Worm (Caenorhabditis elegans) whole organism, L1 larva: ENCODE measurements around the gene tbc-10.

Source experiments
- C16A3.4 ChIP-seq: fragments of 150-350 bp; optimal IDR thresholded peaks from 2 replicates; lab custom pipeline; 2014; ENCODE audit warnings: missing biosample characterization, missing genetic modification characterization
- C34B4.2 ChIP-seq: sonication (generic microtip); optimal IDR thresholded peaks from 2 replicates; lab custom pipeline; 2017; ENCODE audit warnings: mild to moderate bottlenecking, missing genetic modification characterization, missing compliant biosample characterization
- F16B12.6 ChIP-seq: fragments of 150-350 bp; optimal IDR thresholded peaks from 2 replicates; lab custom pipeline; 2014; ENCODE audit warnings: missing biosample characterization, missing genetic modification characterization
- blmp-1 ChIP-seq: fragments of 150-350 bp; optimal IDR thresholded peaks from 2 replicates; lab custom pipeline; 2014; ENCODE audit warnings: missing biosample characterization, missing genetic modification characterization
- ceh-63 ChIP-seq: fragments of 200-800 bp; sonication (Bioruptor generic); optimal IDR thresholded peaks from 2 replicates; lab custom pipeline; 2018; ENCODE audit warnings: mild to moderate bottlenecking, missing genetic modification characterization, missing compliant biosample characterization
- ceh-82 ChIP-seq, 3 experiments: fragments of 150-350 bp in 1 of 3; sonication (generic microtip) in 2 of 3; optimal IDR thresholded peaks; 2 replicates each; lab custom pipeline; 2014 to 2017; ENCODE audit warnings: missing biosample characterization in 3 of 3, missing genetic modification characterization in 3 of 3
- ceh-88 ChIP-seq: fragments of 200-800 bp; sonication (Bioruptor generic); IDR thresholded peaks from 2 replicates; pipeline ENCODE4 v1.3.6; 2022; ENCODE audit warnings: missing genetic modification characterization, missing compliant biosample characterization
- ces-1 ChIP-seq: fragments of 150-350 bp; optimal IDR thresholded peaks from 2 replicates; lab custom pipeline; 2014; ENCODE audit warnings: missing biosample characterization, missing genetic modification reagents, missing genetic modification characterization
- dpl-1 ChIP-seq, 3 experiments: fragments of 150-350 bp in 2 of 3; sonication (generic microtip) in 1 of 3; optimal IDR thresholded peaks; 2 replicates each; lab custom pipeline; 2014 to 2017; ENCODE audit warnings: missing biosample characterization in 3 of 3, missing genetic modification characterization in 3 of 3, missing genetic modification reagents in 3 of 3
- dsc-1 ChIP-seq: sonication (generic microtip); optimal IDR thresholded peaks from 2 replicates; lab custom pipeline; 2016; ENCODE audit warnings: mild to moderate bottlenecking, missing genetic modification characterization, missing compliant biosample characterization
- efl-1 ChIP-seq, 4 experiments: fragments of 150-350 bp; optimal IDR thresholded peaks in 3 of 4; peaks in 1 of 4; 1 replicate in 1 of 4; 2 replicates in 3 of 4; lab custom pipeline; 2014; ENCODE audit warnings: missing biosample characterization in 2 of 4, missing genetic modification characterization in 2 of 4, missing genetic modification reagents in 2 of 4
- egl-27 ChIP-seq, 2 experiments: fragments of 150-350 bp in 1 of 2; sonication (generic microtip); optimal IDR thresholded peaks; 3 replicates each; lab custom pipeline; 2017 to 2018; ENCODE audit warnings: missing biosample characterization in 2 of 2, missing genetic modification characterization in 2 of 2, missing genetic modification reagents in 2 of 2
- elt-2 ChIP-seq: sonication (generic microtip); optimal IDR thresholded peaks from 2 replicates; lab custom pipeline; 2016; ENCODE audit warnings: missing genetic modification characterization, mild to moderate bottlenecking, inconsistent platforms, missing compliant biosample characterization, missing genetic modification reagents
- elt-3 ChIP-seq, 6 experiments: fragments of 150-350 bp in 1 of 6; sonication (generic microtip); optimal IDR thresholded peaks; 2 replicates each; lab custom pipeline; 2017 to 2018; ENCODE audit warnings: missing biosample characterization in 6 of 6, missing genetic modification characterization in 6 of 6, inconsistent platforms in 1 of 6
- ets-5 ChIP-seq: fragments of 200-800 bp; sonication (Bioruptor generic); IDR thresholded peaks from 2 replicates; pipeline ENCODE4 v1.3.6; 2022; ENCODE audit warnings: missing genetic modification characterization, missing compliant biosample characterization
- fkh-10 ChIP-seq: sonication (generic microtip); optimal IDR thresholded peaks from 2 replicates; lab custom pipeline; 2017; ENCODE audit warnings: missing biosample characterization, missing genetic modification reagents, missing genetic modification characterization
- fos-1 ChIP-seq: fragments of 150-350 bp; optimal IDR thresholded peaks from 2 replicates; lab custom pipeline; 2014; ENCODE audit warnings: missing biosample characterization, missing genetic modification characterization
- grh-1 ChIP-seq: fragments of 200-800 bp; sonication (Bioruptor generic); IDR thresholded peaks from 2 replicates; pipeline ENCODE4 v1.3.6; 2022; ENCODE audit warnings: missing genetic modification reagents, missing genetic modification characterization, missing compliant biosample characterization
- hpl-2 ChIP-seq: fragments of 150-350 bp; optimal IDR thresholded peaks from 2 replicates; lab custom pipeline; 2014; ENCODE audit warnings: missing biosample characterization, missing genetic modification reagents, missing genetic modification characterization
- irx-1 ChIP-seq: sonication (generic microtip); optimal IDR thresholded peaks from 2 replicates; lab custom pipeline; 2016; ENCODE audit warnings: missing genetic modification characterization, missing compliant biosample characterization
- lin-14 ChIP-seq: fragments of 200-800 bp; sonication (Bioruptor generic); optimal IDR thresholded peaks from 2 replicates; lab custom pipeline; 2018; ENCODE audit warnings: mild to moderate bottlenecking, missing genetic modification characterization, moderate library complexity, missing compliant biosample characterization
- lin-35 ChIP-seq, 2 experiments: fragments of 150-350 bp; optimal IDR thresholded peaks; 2 replicates each; lab custom pipeline; 2014; ENCODE audit warnings: missing biosample characterization in 2 of 2, missing genetic modification characterization in 2 of 2, missing genetic modification reagents in 2 of 2
- lir-3 ChIP-seq: sonication (generic microtip); optimal IDR thresholded peaks from 2 replicates; lab custom pipeline; 2016; ENCODE audit warnings: mild to moderate bottlenecking, missing genetic modification characterization, moderate library complexity, missing compliant biosample characterization; ENCODE audit not compliant: poor library complexity
- lsy-2 ChIP-seq, 2 experiments: fragments of 150-350 bp; optimal IDR thresholded peaks; 2 replicates each; lab custom pipeline; 2014; ENCODE audit warnings: missing biosample characterization in 2 of 2, missing genetic modification characterization in 2 of 2
- mdl-1 ChIP-seq, 2 experiments: fragments of 150-350 bp; optimal IDR thresholded peaks; 2 replicates each; lab custom pipeline; 2014 to 2017; ENCODE audit warnings: missing biosample characterization in 2 of 2, missing genetic modification characterization in 2 of 2, inconsistent platforms in 1 of 2
- mef-2 ChIP-seq: fragments of 150-350 bp; optimal IDR thresholded peaks from 2 replicates; lab custom pipeline; 2014; ENCODE audit warnings: missing biosample characterization, missing genetic modification characterization
- nhr-11 ChIP-seq: fragments of 150-350 bp; optimal IDR thresholded peaks from 2 replicates; lab custom pipeline; 2014; ENCODE audit warnings: missing biosample characterization, missing genetic modification characterization
- nhr-19 ChIP-seq: fragments of 200-800 bp; sonication (Bioruptor generic); conservative IDR thresholded peaks from 2 replicates; pipeline ENCODE4 v1.3.6; 2022; ENCODE audit warnings: missing genetic modification characterization, missing compliant biosample characterization
- nhr-20 ChIP-seq: sonication (generic microtip); optimal IDR thresholded peaks from 2 replicates; lab custom pipeline; 2016; ENCODE audit warnings: mild to moderate bottlenecking, missing genetic modification characterization, missing compliant biosample characterization
- nhr-237 ChIP-seq: fragments of 150-350 bp; optimal IDR thresholded peaks from 2 replicates; lab custom pipeline; 2014; ENCODE audit warnings: missing biosample characterization, missing genetic modification characterization
- nhr-28 ChIP-seq: fragments of 150-350 bp; optimal IDR thresholded peaks from 2 replicates; lab custom pipeline; 2014; ENCODE audit warnings: missing biosample characterization, missing genetic modification characterization
- nhr-71 ChIP-seq: sonication (generic microtip); optimal IDR thresholded peaks from 2 replicates; lab custom pipeline; 2016; ENCODE audit warnings: mild to moderate bottlenecking, missing genetic modification characterization, moderate library complexity, missing compliant biosample characterization
- nhr-77 ChIP-seq: fragments of 150-350 bp; optimal IDR thresholded peaks from 2 replicates; lab custom pipeline; 2014; ENCODE audit warnings: missing biosample characterization, missing genetic modification characterization
- nhr-90 ChIP-seq: sonication (generic microtip); optimal IDR thresholded peaks from 2 replicates; lab custom pipeline; 2016; ENCODE audit warnings: mild to moderate bottlenecking, missing genetic modification characterization, missing compliant biosample characterization; ENCODE audit not compliant: poor library complexity
- pag-3 ChIP-seq: sonication (generic microtip); optimal IDR thresholded peaks from 2 replicates; lab custom pipeline; 2017; ENCODE audit warnings: missing genetic modification characterization, mild to moderate bottlenecking, missing compliant biosample characterization, antibody characterized with exemption, borderline replicate concordance; ENCODE audit not compliant: insufficient read depth
- rnt-1 ChIP-seq: sonication (generic microtip); optimal IDR thresholded peaks from 2 replicates; lab custom pipeline; 2016; ENCODE audit warnings: mild to moderate bottlenecking, missing genetic modification characterization, moderate library complexity, missing compliant biosample characterization
- snpc-4 ChIP-seq: fragments of 150-350 bp; optimal IDR thresholded peaks from 2 replicates; lab custom pipeline; 2014; ENCODE audit warnings: missing biosample characterization, missing genetic modification characterization
- snu-23 ChIP-seq: sonication (generic microtip); optimal IDR thresholded peaks from 2 replicates; lab custom pipeline; 2016; ENCODE audit warnings: missing genetic modification characterization, missing compliant biosample characterization
- sup-37 ChIP-seq: fragments of 200-800 bp; sonication (Bioruptor generic); optimal IDR thresholded peaks from 2 replicates; lab custom pipeline; 2018; ENCODE audit warnings: mild to moderate bottlenecking, missing genetic modification characterization, missing compliant biosample characterization
- swsn-7 ChIP-seq: sonication (generic microtip); optimal IDR thresholded peaks from 2 replicates; lab custom pipeline; 2016; ENCODE audit warnings: missing genetic modification characterization, missing compliant biosample characterization
- tbx-2 ChIP-seq: sonication (generic microtip); optimal IDR thresholded peaks from 2 replicates; lab custom pipeline; 2016; ENCODE audit warnings: missing genetic modification characterization, missing compliant biosample characterization
- tlp-1 ChIP-seq: fragments of 150-350 bp; optimal IDR thresholded peaks from 2 replicates; lab custom pipeline; 2014; ENCODE audit warnings: missing biosample characterization, missing genetic modification characterization
- unc-86 ChIP-seq: sonication (generic microtip); optimal IDR thresholded peaks from 2 replicates; lab custom pipeline; 2016; ENCODE audit warnings: missing genetic modification characterization, missing compliant biosample characterization
- unc-98 ChIP-seq: fragments of 200-800 bp; sonication (Bioruptor generic); IDR thresholded peaks from 2 replicates; pipeline ENCODE4 v1.3.6; 2022; ENCODE audit warnings: missing genetic modification characterization, missing compliant biosample characterization
- xbp-1 ChIP-seq: sonication (generic microtip); optimal IDR thresholded peaks from 2 replicates; lab custom pipeline; 2016; ENCODE audit warnings: missing genetic modification characterization, missing compliant biosample characterization
- zag-1 ChIP-seq: fragments of 150-350 bp; optimal IDR thresholded peaks from 2 replicates; lab custom pipeline; 2014; ENCODE audit warnings: missing biosample characterization, missing genetic modification characterization
- zip-4 ChIP-seq: fragments of 200-800 bp; sonication (Bioruptor generic); optimal IDR thresholded peaks from 2 replicates; lab custom pipeline; 2018; ENCODE audit warnings: mild to moderate bottlenecking, missing genetic modification characterization, moderate library complexity, missing compliant biosample characterization
- ztf-11 ChIP-seq, 2 experiments: sonication (generic microtip); optimal IDR thresholded peaks; 2 replicates each; lab custom pipeline; 2016 to 2017; ENCODE audit warnings: missing genetic modification characterization in 2 of 2, missing biosample characterization in 1 of 2, missing compliant biosample characterization in 1 of 2

The tbc-10 gene

ce11 chrIII:981960-982359, 1.1 kb upstream of the tbc-10 start:
- TF ChIP-seq elt-3 (tag; optimal IDR thresholded peaks at IDR 0.05; lab: Kevin White, UChicago) (peak in 2 of 6 experiments; percentile 4 to 47), lsy-2 (tag; optimal IDR thresholded peaks at IDR 0.05; lab: Kevin White, UChicago) (peak; percentile 20 to 64), fos-1 (tag; lab: Kevin White, UChicago) (no peak), nhr-19 (GFP tag; lab: Robert Waterston, UW) (peak; percentile 11; the same call in 1 of the 2 replicates), swsn-7 (tag; lab: Kevin White, UChicago) (peak; percentile 26), unc-86 (tag; lab: Kevin White, UChicago) (no peak), mdl-1 (tag; optimal IDR thresholded peaks at IDR 0.05; lab: Kevin White, UChicago) (peak in 1 of 2 experiments; percentile 15), nhr-20 (tag; lab: Kevin White, UChicago) (peak; percentile 20), rnt-1 (tag; lab: Kevin White, UChicago) (peak; percentile 60), egl-27 (tag; optimal IDR thresholded peaks at IDR 0.05; lab: Kevin White, UChicago) (peak in 1 of 2 experiments; percentile 4), mef-2 (tag; lab: Kevin White, UChicago) (no peak), elt-2 (no peak), C16A3.4 (peak; percentile 16), blmp-1 (tag; lab: Kevin White, UChicago) (peak; percentile 49), pag-3 (tag; lab: Kevin White, UChicago) (no peak), ceh-82 (tag; optimal IDR thresholded peaks at IDR 0.05; lab: Kevin White, UChicago) (peak; percentile 13 to 68 (median 40)), snu-23 (peak; percentile 62), dsc-1 (tag; lab: Kevin White, UChicago) (peak; percentile 7), lin-35 (GFP tag; optimal IDR thresholded peaks at IDR 0.05; lab: Kevin White, UChicago) (peak; percentile 19 to 61), dpl-1 (GFP tag; optimal IDR thresholded peaks at IDR 0.05; lab: Kevin White, UChicago) (peak; percentile 0 to 3 (median 2)), lir-3 (tag; lab: Kevin White, UChicago) (no peak), xbp-1 (tag; lab: Kevin White, UChicago) (peak; percentile 8), lin-14 (peak; percentile 79), tbx-2 (tag; lab: Kevin White, UChicago) (peak; percentile 23), ceh-63 (GFP tag; lab: Kevin White, UChicago) (no peak), F16B12.6 (tag; lab: Kevin White, UChicago) (peak; percentile 21), hpl-2 (no peak), tlp-1 (tag; lab: Kevin White, UChicago) (no peak), efl-1 (optimal IDR thresholded peaks at IDR 0.05; lab: Kevin White, UChicago) (peak; percentile 58 to 62), efl-1 (GFP tag; optimal IDR thresholded peaks at IDR 0.05 in 1 of 2; lab: Kevin White, UChicago) (peak; percentile 40 to 50), irx-1 (tag; lab: Kevin White, UChicago) (peak; percentile 27), grh-1 (GFP tag; lab: Robert Waterston, UW) (no peak), nhr-237 (no peak)

- no peak for TF ChIP-seq nhr-71
- peak; percentile 68 for TF ChIP-seq fkh-10 (GFP tag; lab: Kevin White, UChicago)
- no peak for TF ChIP-seq rnt-1 (tag; lab: Kevin White, UChicago)
- TF ChIP-seq zag-1 (tag; lab: Kevin White, UChicago) = no peak
- TF ChIP-seq dpl-1 (GFP tag; optimal IDR thresholded peaks at IDR 0.05; lab: Kevin White, UChicago) = peak in 1 of 3 experiments; percentile 5
- TF ChIP-seq unc-98 = no peak
- TF ChIP-seq dsc-1 (tag; lab: Kevin White, UChicago) = no peak
- TF ChIP-seq mef-2 (tag; lab: Kevin White, UChicago) = no peak
- TF ChIP-seq nhr-28 (tag; lab: Kevin White, UChicago) = no peak
- TF ChIP-seq ets-5 = no peak
- no peak for TF ChIP-seq nhr-90 (tag; lab: Kevin White, UChicago)
- no peak for TF ChIP-seq hpl-2
- no peak for TF ChIP-seq ceh-88 (GFP tag; lab: Robert Waterston, UW)
- TF ChIP-seq nhr-77 = no peak
- no peak for TF ChIP-seq lin-35 (GFP tag; optimal IDR thresholded peaks at IDR 0.05; lab: Kevin White, UChicago)
- TF ChIP-seq elt-3 (tag; optimal IDR thresholded peaks at IDR 0.05; lab: Kevin White, UChicago) = no peak
- TF ChIP-seq nhr-11 (tag; lab: Kevin White, UChicago) = no peak
- no peak for TF ChIP-seq efl-1 (optimal IDR thresholded peaks at IDR 0.05; lab: Kevin White, UChicago)
- TF ChIP-seq efl-1 (GFP tag; optimal IDR thresholded peaks at IDR 0.05 in 1 of 2; lab: Kevin White, UChicago) = no peak
- no peak for TF ChIP-seq snpc-4 (tag; lab: Kevin White, UChicago)
- no peak for TF ChIP-seq nhr-237
- TF ChIP-seq ztf-11 (tag; optimal IDR thresholded peaks at IDR 0.05; lab: Kevin White, UChicago) = no peak
- TF ChIP-seq lin-14 = peak; percentile 72
- TF ChIP-seq C34B4.2 (tag; lab: Kevin White, UChicago) = no peak
- no peak for TF ChIP-seq sup-37 (GFP tag; lab: Kevin White, UChicago)
- TF ChIP-seq ces-1 (GFP tag; lab: Kevin White, UChicago) = peak; percentile 79
- no peak for TF ChIP-seq zip-4 (GFP tag; lab: Kevin White, UChicago)
- TF ChIP-seq, all 84 proteins: peak for 4
These were observed 6.5 kb downstream of the tbc-10 start for ce11 chrIII:989558-989957.
